Fruit fly (Drosophila melanogaster): ENCODE data around the gene CG32262.

CG32262 gene

DNA sequence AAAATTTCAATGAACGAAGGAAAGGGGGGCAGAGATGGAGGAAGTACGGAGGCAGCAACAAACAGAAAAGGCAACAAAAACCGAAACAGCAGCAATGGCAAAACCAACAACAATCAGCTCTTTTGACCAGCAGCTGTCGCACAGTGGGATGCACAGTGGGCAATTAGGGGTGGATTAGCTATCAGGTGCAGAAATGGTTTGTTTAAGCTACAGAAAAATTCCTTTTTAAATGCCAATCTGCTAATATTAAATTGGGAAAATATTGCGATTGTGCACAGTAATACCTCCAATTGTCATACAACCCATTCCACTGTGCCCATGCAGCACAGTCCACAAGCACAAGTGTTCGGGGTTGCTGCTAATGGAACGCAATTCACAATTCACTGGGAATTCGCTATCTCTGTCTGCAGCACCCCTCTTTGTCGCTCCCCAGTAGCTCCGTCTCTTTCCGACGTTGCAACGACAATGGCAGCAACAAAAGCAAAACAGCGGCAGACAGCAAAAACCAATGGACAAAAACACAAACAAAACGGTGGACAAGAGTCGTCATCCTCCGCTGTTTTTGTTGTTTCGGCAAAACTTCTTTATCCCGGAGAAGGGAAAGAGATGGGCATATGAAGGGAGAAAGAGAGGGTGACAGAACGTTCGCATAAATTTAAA is 24.9 kb downstream of the CG32262 start (continued):
- peak; percentile 56 for TF ChIP-seq grn (GFP tag; optimal IDR thresholded peaks at IDR 0.05)
- TF ChIP-seq CG3838 (GFP tag; optimal IDR thresholded peaks at IDR 0.05): peak; percentile 88
- TF ChIP-seq CG2889 (GFP tag; IDR thresholded peaks at IDR 0.05): peak; percentile 95
- peak; percentile 94 for TF ChIP-seq mam (GFP tag; optimal IDR thresholded peaks at IDR 0.05)
- TF ChIP-seq slou (GFP tag; optimal IDR thresholded peaks at IDR 0.05): peak; percentile 85
- TF ChIP-seq org-1 (GFP tag; optimal IDR thresholded peaks at IDR 0.05): peak; percentile 94
- TF ChIP-seq NC2α (GFP tag; optimal IDR thresholded peaks at IDR 0.05): peak; percentile 92
- TF ChIP-seq CG34422 (GFP tag; IDR thresholded peaks at IDR 0.05): peak; percentile 98
- TF ChIP-seq CG6813 (GFP tag; optimal IDR thresholded peaks at IDR 0.05): peak; percentile 87
- TF ChIP-seq BEAF-32 (GFP tag; optimal IDR thresholded peaks at IDR 0.05): no peak
- TF ChIP-seq CG9437 (GFP tag; optimal IDR thresholded peaks at IDR 0.05): peak; percentile 79
- peak; percentile 93 for TF ChIP-seq Hmr (GFP tag; optimal IDR thresholded peaks at IDR 0.05)
- TF ChIP-seq PHDP (tag; optimal IDR thresholded peaks at IDR 0.05): peak; percentile 95
- peak; percentile 94 for TF ChIP-seq wor (GFP tag; IDR thresholded peaks at IDR 0.05)
- TF ChIP-seq esg (GFP tag; conservative IDR thresholded peaks at IDR 0.05): peak; percentile 95
- TF ChIP-seq stc (GFP tag; IDR thresholded peaks at IDR 0.05): peak; percentile 97
- TF ChIP-seq chinmo (GFP tag; IDR thresholded peaks at IDR 0.05; ENCODE audit: partially characterized antibody): 0 out of 4 replicates have a peak, but pooled peaks have one; percentile 41
- TF ChIP-seq Dfd (GFP tag; optimal IDR thresholded peaks at IDR 0.05): no peak
- peak; percentile 61 for TF ChIP-seq sima (GFP tag; optimal IDR thresholded peaks at IDR 0.05)
- TF ChIP-seq Mes4 (GFP tag; optimal IDR thresholded peaks at IDR 0.05): peak; percentile 95
- peak; percentile 94 for TF ChIP-seq sim (GFP tag; IDR thresholded peaks at IDR 0.05)
- peak; percentile 90 for TF ChIP-seq ems (GFP tag; optimal IDR thresholded peaks at IDR 0.05)
- peak; percentile 88 for TF ChIP-seq aop (GFP tag; IDR thresholded peaks at IDR 0.05)
- peak; percentile 80 for TF ChIP-seq luna (GFP tag; optimal IDR thresholded peaks at IDR 0.05)
- peak; percentile 94 for TF ChIP-seq peb (GFP tag; IDR thresholded peaks at IDR 0.05)
- TF ChIP-seq Sox102F (GFP tag; optimal IDR thresholded peaks at IDR 0.05): peak; percentile 97
- peak; percentile 97 for TF ChIP-seq CG32772 (GFP tag; IDR thresholded peaks at IDR 0.05)
- TF ChIP-seq Ssrp (tag; optimal IDR thresholded peaks at IDR 0.05): peak; percentile 94
- TF ChIP-seq CG7745 (tag; optimal IDR thresholded peaks at IDR 0.05): peak; percentile 50
- no peak for TF ChIP-seq mirr (GFP tag; optimal IDR thresholded peaks at IDR 0.05)
- peak; percentile 98 for TF ChIP-seq Ptx1 (GFP tag; IDR thresholded peaks at IDR 0.05)
- peak; percentile 94 for TF ChIP-seq ac (GFP tag; optimal IDR thresholded peaks at IDR 0.05)
- TF ChIP-seq CG9817 (tag; optimal IDR thresholded peaks at IDR 0.05): peak; percentile 82
- TF ChIP-seq gcm2 (GFP tag; optimal IDR thresholded peaks at IDR 0.05): peak; percentile 92
- TF ChIP-seq zf30C (GFP tag; optimal IDR thresholded peaks at IDR 0.05): no peak
- peak; percentile 94 for TF ChIP-seq Mrtf (GFP tag; IDR thresholded peaks at IDR 0.05)
- TF ChIP-seq danr (GFP tag; IDR thresholded peaks at IDR 0.05): peak; percentile 90
- peak; percentile 87 for TF ChIP-seq cato (GFP tag; optimal IDR thresholded peaks at IDR 0.05; ENCODE audit: borderline replicate concordance)
- peak; percentile 79 for TF ChIP-seq vfl (GFP tag; optimal IDR thresholded peaks at IDR 0.05)
- TF ChIP-seq HLH4C (GFP tag; IDR thresholded peaks at IDR 0.05; ENCODE audit: partially characterized antibody): peak; percentile 49; the same call in 2 of the 3 replicates
- TF ChIP-seq Rx (GFP tag; IDR thresholded peaks at IDR 0.05): peak; percentile 97
- peak; percentile 84 for TF ChIP-seq repo (GFP tag; optimal IDR thresholded peaks at IDR 0.05)
- TF ChIP-seq CG4328 (GFP tag; optimal IDR thresholded peaks at IDR 0.05): no peak
- TF ChIP-seq ci (GFP tag; IDR thresholded peaks at IDR 0.05): peak; percentile 98
- peak; percentile 69 for TF ChIP-seq CG15696 (tag; optimal IDR thresholded peaks at IDR 0.05)
- peak; percentile 55 for TF ChIP-seq CG4854 (GFP tag; optimal IDR thresholded peaks at IDR 0.05)
- TF ChIP-seq dati (GFP tag; IDR thresholded peaks at IDR 0.05): peak; percentile 93
- TF ChIP-seq CG14710 (tag; optimal IDR thresholded peaks at IDR 0.05): peak; percentile 74
- TF ChIP-seq CG7963 (GFP tag; IDR thresholded peaks at IDR 0.05; ENCODE audit: partially characterized antibody): no peak
- no peak for TF ChIP-seq cad (GFP tag; optimal IDR thresholded peaks at IDR 0.05)
